Fruit fly (Drosophila melanogaster) Kc167 (cell line): ENCODE results near the gene Septin2.

Source experiments
- Myc ChIP-seq: fragments of >200 bp; optimal IDR thresholded peaks from 2 replicates; lab custom pipeline; 2017; ENCODE audit warnings: missing external identifiers
- Sin3A ChIP-seq: fragments of >200 bp; optimal IDR thresholded peaks from 2 replicates; lab custom pipeline; 2018; ENCODE audit warnings: missing external identifiers
- h ChIP-seq: fragments of >200 bp; optimal IDR thresholded peaks from 3 replicates; lab custom pipeline; 2018; ENCODE audit warnings: missing external identifiers
- insv ChIP-seq: fragments of >200 bp; optimal IDR thresholded peaks from 3 replicates; lab custom pipeline; 2018; ENCODE audit warnings: missing external identifiers
- psq ChIP-seq: fragments of >200 bp; optimal IDR thresholded peaks from 2 replicates; lab custom pipeline; 2017; ENCODE audit warnings: missing external identifiers
- ttk ChIP-seq: sonication (Bioruptor generic); optimal IDR thresholded peaks from 2 replicates; lab custom pipeline; 2017; ENCODE audit warnings: missing external identifiers

dm6 chr3R:20545678-20546077, 42.5 kb downstream of the Septin2 start:
- TF ChIP-seq ttk (lab: Kevin White, UChicago) (no peak), h (lab: Kevin White, UChicago) (no peak), psq (lab: Kevin White, UChicago) (no peak), insv (lab: Kevin White, UChicago) (no peak), Myc (lab: Kevin White, UChicago) (no peak), Sin3A (lab: Kevin White, UChicago) (no peak)
